Fruit fly (Drosophila melanogaster): ENCODE measurements around the gene alpha-Man-IIa.

alpha-Man-IIa gene

DNA sequence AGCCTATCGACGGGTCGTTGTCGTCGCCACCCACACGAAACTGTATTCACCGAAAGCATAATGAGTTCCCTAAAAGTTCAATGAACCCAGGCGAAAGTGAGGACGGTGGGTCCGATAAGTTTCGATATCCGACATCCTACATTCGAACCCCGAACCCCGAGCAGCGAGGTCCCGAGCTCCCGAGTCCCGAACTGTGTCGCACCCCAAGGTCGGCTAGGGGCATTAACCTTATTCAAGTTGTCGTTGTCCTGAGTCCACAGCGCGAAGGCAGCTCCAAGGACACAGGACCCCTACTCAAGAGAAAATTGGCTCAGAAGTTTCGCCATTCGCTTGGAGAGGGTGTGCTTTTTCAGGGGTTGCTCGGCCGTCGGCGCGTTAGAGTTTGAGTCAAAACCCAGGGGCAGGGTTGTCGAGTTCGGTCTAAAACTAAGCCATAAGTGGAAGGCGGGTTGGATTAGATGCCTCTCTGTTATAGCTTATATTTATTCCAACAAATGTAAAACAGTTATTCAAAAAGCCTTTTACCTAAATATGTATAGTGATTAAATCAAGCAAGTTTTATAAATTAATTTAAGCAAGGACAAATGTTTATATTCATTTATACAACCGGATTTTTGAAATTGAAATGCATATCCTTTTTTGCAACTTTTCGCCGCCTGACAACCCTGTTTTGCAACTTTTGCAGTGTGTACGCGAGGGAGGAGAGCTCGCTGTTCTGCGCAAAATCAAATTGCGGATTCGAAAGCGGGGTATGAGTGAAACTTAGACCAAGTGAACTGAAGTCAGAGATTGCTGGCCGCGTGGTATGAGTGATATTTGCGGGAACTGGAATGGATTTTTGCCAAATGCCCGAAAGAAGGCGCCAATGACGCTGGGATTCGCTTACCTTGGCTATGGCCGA is 47.3 kb downstream of the alpha-Man-IIa start (continued):
- TF ChIP-seq CG7987 (GFP tag; optimal IDR thresholded peaks at IDR 0.05), result peak; percentile 1
- TF ChIP-seq CG12299 (tag; optimal IDR thresholded peaks at IDR 0.05), result peak; percentile 80
- TF ChIP-seq CG2678 (tag; optimal IDR thresholded peaks at IDR 0.05), result peak; percentile 88
- TF ChIP-seq salm (tag; optimal IDR thresholded peaks at IDR 0.05), result peak; percentile 38
- peak; percentile 45 for TF ChIP-seq esg (GFP tag; conservative IDR thresholded peaks at IDR 0.05)
- TF ChIP-seq CG16815 (GFP tag; optimal IDR thresholded peaks at IDR 0.05), result peak; percentile 17
- TF ChIP-seq CG43689 (GFP tag; IDR thresholded peaks at IDR 0.05), result no peak
- TF ChIP-seq CG16813 (GFP tag; IDR thresholded peaks at IDR 0.05; ENCODE audit: partially characterized antibody), result no peak
- peak; percentile 7 for TF ChIP-seq tx (GFP tag; optimal IDR thresholded peaks at IDR 0.05)
- TF ChIP-seq B-H1 (GFP tag; IDR thresholded peaks at IDR 0.05), result no peak
- TF ChIP-seq CG6813 (GFP tag; optimal IDR thresholded peaks at IDR 0.05), result peak; percentile 73
- TF ChIP-seq CG7372 (GFP tag; IDR thresholded peaks at IDR 0.05), result peak; percentile 40; the same call in 1 of the 2 replicates
- TF ChIP-seq B-H2 (GFP tag; optimal IDR thresholded peaks at IDR 0.05), result peak; percentile 81
- TF ChIP-seq Nf-YC (tag; optimal IDR thresholded peaks at IDR 0.05), result peak; percentile 84
- TF ChIP-seq CG12219 (GFP tag; optimal IDR thresholded peaks at IDR 0.05), result peak; percentile 54
- peak; percentile 88 for TF ChIP-seq CG13894 (tag; optimal IDR thresholded peaks at IDR 0.05)
- no peak for TF ChIP-seq shn (GFP tag; optimal IDR thresholded peaks at IDR 0.05)
- TF ChIP-seq Hey (tag; optimal IDR thresholded peaks at IDR 0.05), result no peak
- no peak for TF ChIP-seq CG12236 (GFP tag; optimal IDR thresholded peaks at IDR 0.05)
- peak; percentile 82 for TF ChIP-seq HHEX (GFP tag; optimal IDR thresholded peaks at IDR 0.05)
- no peak for TF ChIP-seq emc (GFP tag; optimal IDR thresholded peaks at IDR 0.05)
- no peak for TF ChIP-seq CG6791 (GFP tag; IDR thresholded peaks at IDR 0.05; ENCODE audit: partially characterized antibody)
- no peak for TF ChIP-seq Atf3 (GFP tag; optimal IDR thresholded peaks at IDR 0.05)
- TF ChIP-seq Hr3 (GFP tag; optimal IDR thresholded peaks at IDR 0.05), result peak; percentile 20
- TF ChIP-seq Fer2 (tag; optimal IDR thresholded peaks at IDR 0.05), result peak; percentile 64
- TF ChIP-seq BtbVII (GFP tag; optimal IDR thresholded peaks at IDR 0.05), result peak; percentile 73
- TF ChIP-seq dati (GFP tag; IDR thresholded peaks at IDR 0.05), result no peak
- TF ChIP-seq CG11504 (tag; optimal IDR thresholded peaks at IDR 0.05), result peak; percentile 84
- TF ChIP-seq Rfx (GFP tag; IDR thresholded peaks at IDR 0.05), result peak; percentile 78
- no peak for TF ChIP-seq CG4404 (GFP tag; IDR thresholded peaks at IDR 0.05)
- TF ChIP-seq CG3847 (GFP tag; IDR thresholded peaks at IDR 0.05), result peak; percentile 58; the same call in 1 of the 2 replicates
- TF ChIP-seq Dad (GFP tag; optimal IDR thresholded peaks at IDR 0.05), result peak; percentile 23
- TF ChIP-seq lilli (GFP tag; optimal IDR thresholded peaks at IDR 0.05), result peak; percentile 74
- peak; percentile 13; the same call in 1 of the 2 replicates for TF ChIP-seq Adf1 (GFP tag; IDR thresholded peaks at IDR 0.05)
- TF ChIP-seq Tbp (GFP tag; optimal IDR thresholded peaks at IDR 0.05), result no peak
- 0 out of 2 replicates have a peak, but pooled peaks have one; percentile 27 for TF ChIP-seq al (GFP tag; IDR thresholded peaks at IDR 0.05)
- no peak for TF ChIP-seq fru (optimal IDR thresholded peaks at IDR 0.05)
- peak; percentile 75 for TF ChIP-seq Sox100B (GFP tag; optimal IDR thresholded peaks at IDR 0.05)
- no peak for TF ChIP-seq ara (GFP tag; IDR thresholded peaks at IDR 0.05)
- no peak for TF ChIP-seq zen (tag; optimal IDR thresholded peaks at IDR 0.05)
- TF ChIP-seq CG18011 (GFP tag; optimal IDR thresholded peaks at IDR 0.05), result peak; percentile 53
- TF ChIP-seq CG13775 (GFP tag; optimal IDR thresholded peaks at IDR 0.05), result peak; percentile 56
- TF ChIP-seq sisA (GFP tag; IDR thresholded peaks at IDR 0.05), result peak; percentile 50; the same call in 1 of the 2 replicates
- TF ChIP-seq CG9215 (GFP tag; IDR thresholded peaks at IDR 0.05), result peak; percentile 67
- TF ChIP-seq GATAe (GFP tag; conservative IDR thresholded peaks at IDR 0.05), result no peak
- peak; percentile 87 for TF ChIP-seq sug (tag; optimal IDR thresholded peaks at IDR 0.05)
- TF ChIP-seq CG17829 (tag; optimal IDR thresholded peaks at IDR 0.05), result peak; percentile 42
- peak; percentile 28; the same call in 1 of the 2 replicates for TF ChIP-seq H2.0 (GFP tag; IDR thresholded peaks at IDR 0.05)
- peak; percentile 14 for TF ChIP-seq CG3407 (GFP tag; optimal IDR thresholded peaks at IDR 0.05)
